Fruit fly (Drosophila melanogaster): ENCODE results near the gene CG4872.

Gene CG4872

dm6 chrX:16909297-16909696, 28.1 kb downstream of the CG4872 start:
- TF ChIP-seq CTCF (optimal IDR thresholded peaks at IDR 0.05) = no peak
- TF ChIP-seq CG8478 (optimal IDR thresholded peaks at IDR 0.05) = no peak

dm6 chrX:16909886-16910285, 28.7 kb downstream of the CG4872 start:
- TF ChIP-seq CTCF (optimal IDR thresholded peaks at IDR 0.05) = no peak
- TF ChIP-seq CG8478 (optimal IDR thresholded peaks at IDR 0.05) = no peak

DNA sequence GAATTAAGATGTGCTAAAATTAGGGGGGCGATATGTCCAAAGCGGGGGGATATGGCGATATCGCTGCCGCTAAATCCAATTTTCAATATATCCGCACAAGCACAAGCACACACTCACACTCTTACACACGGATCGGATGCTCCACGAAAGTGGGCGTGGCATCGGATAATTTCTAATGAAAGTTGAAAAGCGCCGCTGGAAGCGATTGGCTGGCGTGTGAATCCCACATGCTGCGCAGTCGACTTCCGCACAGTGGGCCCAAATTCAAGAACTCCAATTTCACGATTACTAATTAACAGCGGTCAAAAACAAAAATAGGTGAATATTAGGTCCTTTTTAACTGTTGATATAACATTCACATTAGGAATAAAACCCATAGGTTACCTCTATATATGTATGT, 30.8 kb downstream of the CG4872 start:
- no peak for TF ChIP-seq CG8478 (optimal IDR thresholded peaks at IDR 0.05)
- TF ChIP-seq CTCF (optimal IDR thresholded peaks at IDR 0.05) = no peak

DNA sequence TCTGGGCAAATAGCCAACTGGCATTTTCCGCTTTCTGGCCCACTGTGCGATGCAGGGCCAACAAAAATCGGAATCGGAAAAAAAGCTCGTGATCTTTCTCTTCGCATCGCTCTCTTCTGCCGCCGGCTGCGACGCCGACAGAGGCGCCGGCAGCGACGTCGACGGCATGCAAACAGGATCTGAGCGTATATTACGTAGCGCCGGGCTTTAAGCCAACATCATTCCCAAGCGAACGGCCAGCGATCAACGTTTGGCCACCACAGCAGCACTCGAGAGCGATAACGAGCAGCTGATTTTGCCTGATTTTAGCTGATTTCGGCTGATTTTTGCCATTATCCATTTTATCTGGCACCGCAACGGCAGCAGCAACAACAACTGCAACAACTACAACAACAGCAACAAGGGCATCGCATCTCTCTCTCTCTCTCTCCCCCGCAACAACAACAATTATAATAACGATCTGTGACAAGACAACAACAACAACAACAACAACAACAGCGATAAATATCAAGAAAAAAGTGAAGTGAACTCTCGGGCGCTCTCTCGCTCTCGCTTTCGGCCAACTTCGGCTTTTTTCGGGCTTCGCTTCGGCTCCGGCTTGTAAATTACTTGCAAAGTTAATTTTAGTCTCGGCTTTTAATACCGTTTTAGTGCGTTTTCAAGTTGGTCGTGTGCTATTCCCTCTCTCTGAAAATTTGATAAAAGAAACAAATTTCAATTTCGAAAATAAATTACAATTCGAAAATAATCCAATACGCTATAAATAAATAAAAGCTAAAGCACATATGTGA, 32.0 kb downstream of the CG4872 start, which contains the start of gene CG4928:
Gene CG4928, plus strand, starts transcription at position 216 of the 791 bp plus-strand sequence.
- no peak for TF ChIP-seq CTCF (optimal IDR thresholded peaks at IDR 0.05)
- no peak for TF ChIP-seq CG8478 (optimal IDR thresholded peaks at IDR 0.05)

- TF ChIP-seq CTCF (optimal IDR thresholded peaks at IDR 0.05) = no peak
- TF ChIP-seq CG8478 (optimal IDR thresholded peaks at IDR 0.05) = no peak
These were observed 36.3 kb downstream of the CG4872 start for dm6 chrX:16917462-16917861.

- TF ChIP-seq CG8478 (optimal IDR thresholded peaks at IDR 0.05) = no peak
- TF ChIP-seq CTCF (optimal IDR thresholded peaks at IDR 0.05) = no peak
These were observed 37.7 kb downstream of the CG4872 start for dm6 chrX:16918767-16919336.

- no peak for TF ChIP-seq CTCF (optimal IDR thresholded peaks at IDR 0.05)
These were observed 39.6 kb downstream of the CG4872 start for dm6 chrX:16920682-16921286.

DNA sequence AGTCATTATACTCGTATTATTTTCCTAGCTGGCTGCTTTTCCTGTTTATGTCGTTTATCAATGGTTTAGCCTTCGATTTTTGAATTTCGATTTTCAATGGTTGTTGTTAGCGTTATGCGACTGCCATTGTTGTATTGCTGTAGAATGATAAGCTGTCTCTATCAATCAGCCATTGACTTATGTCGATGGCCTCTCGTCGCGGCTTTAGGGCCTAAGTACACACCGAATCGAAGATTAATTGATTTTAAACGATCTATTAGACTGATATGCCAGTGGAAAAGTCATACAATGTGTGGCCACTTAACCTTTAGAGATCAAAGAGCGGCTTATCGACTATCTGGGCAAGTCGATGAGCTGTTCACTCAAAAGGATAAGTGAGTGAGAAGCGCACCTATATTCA, 41.5 kb downstream of the CG4872 start:
- TF ChIP-seq CG8478 (optimal IDR thresholded peaks at IDR 0.05) = no peak

DNA sequence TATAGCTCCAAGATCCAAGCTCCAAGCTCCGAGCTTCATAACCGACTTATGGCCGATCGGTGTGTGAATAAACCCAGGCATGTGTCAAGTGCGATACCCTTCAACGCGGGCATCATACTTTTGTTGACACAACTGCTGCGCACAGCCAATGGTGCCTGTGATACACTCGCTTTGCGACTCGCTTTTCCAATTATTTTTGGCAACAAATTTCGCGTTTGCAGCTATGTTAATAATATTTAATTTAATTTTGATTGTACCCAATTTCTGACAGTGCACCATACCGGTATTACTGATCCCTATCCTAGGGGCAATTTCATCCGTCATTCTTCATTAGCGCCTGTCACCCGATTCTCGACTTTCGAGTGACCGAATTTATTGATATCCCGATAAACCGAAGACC, 42.4 kb downstream of the CG4872 start:
- TF ChIP-seq CTCF (optimal IDR thresholded peaks at IDR 0.05) (no peak), CG8478 (optimal IDR thresholded peaks at IDR 0.05) (no peak)

DNA sequence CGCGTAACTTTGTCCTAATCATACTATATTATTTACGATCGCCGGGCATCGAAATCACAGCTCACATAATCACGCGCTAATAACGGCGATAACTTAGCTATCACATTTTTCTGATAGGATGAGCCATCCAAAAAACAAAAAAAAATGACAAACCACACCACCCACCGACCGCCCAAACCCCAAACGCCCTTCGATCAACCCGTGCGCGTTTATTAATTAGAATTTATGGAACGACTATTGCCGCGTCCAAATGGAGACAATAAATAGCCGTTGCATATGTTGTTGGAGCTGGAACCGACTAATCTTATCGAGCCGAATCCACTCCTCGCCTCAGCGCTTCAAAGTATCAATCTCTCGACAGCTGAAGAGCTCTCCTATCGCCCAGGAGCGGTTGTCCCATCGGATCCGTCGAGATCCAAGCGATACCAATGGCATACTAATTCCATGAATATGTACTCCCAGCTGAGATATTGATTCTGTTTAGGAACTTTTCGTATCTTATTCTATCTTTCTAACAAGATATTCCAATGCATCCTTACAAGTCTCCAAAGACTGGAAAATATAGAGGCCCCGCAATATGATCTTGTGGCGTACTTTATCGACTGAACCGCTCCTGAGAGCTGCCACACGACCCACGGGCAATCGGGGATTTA, 43.0 kb downstream of the CG4872 start:
- TF ChIP-seq CTCF (optimal IDR thresholded peaks at IDR 0.05) (no peak), CG8478 (optimal IDR thresholded peaks at IDR 0.05) (no peak)

DNA sequence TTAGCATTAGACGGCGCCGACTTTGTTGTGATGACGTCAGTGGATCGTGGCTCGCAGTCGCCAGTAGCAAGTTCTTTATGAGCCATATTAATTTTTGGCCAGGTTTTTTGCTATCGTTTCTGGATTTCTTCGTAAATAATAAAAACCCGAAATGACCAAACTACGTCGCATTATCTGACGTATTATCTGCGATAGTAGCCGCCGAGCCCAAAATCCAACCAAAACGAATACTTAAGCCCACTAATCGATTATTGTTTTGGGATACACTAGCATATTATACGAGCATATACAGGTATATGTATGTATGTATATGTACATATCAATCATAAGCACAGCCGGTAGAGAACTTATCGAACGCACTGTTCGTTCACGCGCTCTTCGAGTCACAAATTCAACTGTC, 45.6 kb downstream of the CG4872 start:
- TF ChIP-seq CG8478 (optimal IDR thresholded peaks at IDR 0.05) = no peak
- no peak for TF ChIP-seq CTCF (optimal IDR thresholded peaks at IDR 0.05)

DNA sequence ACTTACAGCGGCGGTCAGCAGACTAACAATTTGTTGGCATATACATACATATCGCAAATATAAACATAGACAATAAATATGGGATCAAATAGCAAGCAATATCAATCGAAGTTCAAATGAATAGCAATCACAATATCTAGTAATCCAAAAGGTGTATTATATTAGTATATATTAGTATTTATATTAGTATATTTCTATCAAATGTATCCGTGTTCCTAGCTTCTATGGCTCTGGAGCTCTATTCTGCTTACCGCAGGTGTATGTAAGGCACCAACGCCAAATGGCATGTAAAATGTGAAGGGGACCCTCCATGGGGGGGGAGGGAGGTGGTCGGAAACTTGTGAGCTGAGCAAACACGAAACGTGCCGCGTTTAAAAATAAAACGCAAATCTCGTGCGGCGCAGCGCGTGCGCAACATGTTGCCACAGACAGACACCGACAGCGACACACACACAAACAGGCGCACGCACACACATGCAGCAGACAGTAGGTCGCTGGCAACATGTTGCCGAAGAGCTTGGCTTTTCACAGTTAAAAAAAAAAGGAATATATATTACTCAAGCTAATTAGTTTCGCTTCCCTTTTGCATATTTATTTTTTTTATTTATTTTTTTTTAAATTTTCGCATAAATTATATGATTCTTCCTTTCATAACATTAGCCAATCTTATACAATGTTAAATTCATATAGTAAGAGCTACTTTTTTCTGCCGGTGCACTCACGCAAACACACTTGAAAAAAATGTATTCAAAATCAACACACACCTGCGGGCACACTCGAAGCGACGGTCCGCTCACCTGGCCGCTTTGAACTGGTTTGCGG, 49.5 kb downstream of the CG4872 start:
- no peak for TF ChIP-seq CG8478 (optimal IDR thresholded peaks at IDR 0.05)
- TF ChIP-seq CTCF (optimal IDR thresholded peaks at IDR 0.05) = no peak

Data from S2 (cell line).